Worm (Caenorhabditis elegans) whole organism, L3 larva: ENCODE results near the gene F20C5.7.

Experiments used
- R02D3.7 ChIP-seq: fragments of 150-350 bp; optimal IDR thresholded peaks from 2 replicates; lab custom pipeline; 2014; ENCODE audit warnings: missing biosample characterization, missing genetic modification characterization
- ZK546.5 ChIP-seq: sonication (generic microtip); optimal IDR thresholded peaks from 2 replicates; lab custom pipeline; 2017; ENCODE audit warnings: missing biosample characterization, missing genetic modification characterization
- aly-2 ChIP-seq: fragments of 150-350 bp; optimal IDR thresholded peaks from 2 replicates; lab custom pipeline; 2014; ENCODE audit warnings: missing biosample characterization, missing genetic modification characterization
- ama-1 ChIP-seq: fragments of 150-350 bp; optimal IDR thresholded peaks from 2 replicates; lab custom pipeline; 2018
- ceh-16 ChIP-seq: sonication (generic microtip); optimal IDR thresholded peaks from 2 replicates; lab custom pipeline; 2017; ENCODE audit warnings: missing biosample characterization, missing genetic modification characterization
- ceh-28 ChIP-seq: fragments of 150-350 bp; optimal IDR thresholded peaks from 2 replicates; lab custom pipeline; 2014; ENCODE audit warnings: missing biosample characterization, missing genetic modification reagents, missing genetic modification characterization
- ceh-82 ChIP-seq: fragments of 150-350 bp; optimal IDR thresholded peaks from 2 replicates; lab custom pipeline; 2014; ENCODE audit warnings: missing biosample characterization, missing genetic modification characterization
- ceh-9 ChIP-seq: sonication (generic microtip); optimal IDR thresholded peaks from 2 replicates; lab custom pipeline; 2018; ENCODE audit warnings: missing biosample characterization, missing genetic modification characterization
- daf-12 ChIP-seq: fragments of 150-350 bp; optimal IDR thresholded peaks from 2 replicates; lab custom pipeline; 2014; ENCODE audit warnings: missing biosample characterization, missing genetic modification reagents, missing genetic modification characterization
- egl-27 ChIP-seq: sonication (generic microtip); optimal IDR thresholded peaks from 4 replicates; lab custom pipeline; 2017; ENCODE audit warnings: missing biosample characterization, missing genetic modification reagents, missing genetic modification characterization
- egl-5 ChIP-seq: fragments of 150-350 bp; optimal IDR thresholded peaks from 2 replicates; lab custom pipeline; 2017; ENCODE audit warnings: missing biosample characterization, missing genetic modification reagents, missing genetic modification characterization, inconsistent platforms
- elt-1 ChIP-seq: fragments of 150-350 bp; optimal IDR thresholded peaks from 2 replicates; lab custom pipeline; 2014; ENCODE audit warnings: missing biosample characterization, missing genetic modification characterization
- elt-2 ChIP-seq: sonication (generic microtip); optimal IDR thresholded peaks from 2 replicates; lab custom pipeline; 2016; ENCODE audit warnings: missing genetic modification reagents, mild to moderate bottlenecking, missing genetic modification characterization, missing compliant biosample characterization
- elt-3 ChIP-seq, 3 experiments: fragments of 150-350 bp in 1 of 3; sonication (generic microtip) in 2 of 3; optimal IDR thresholded peaks; 2 replicates in 2 of 3; 4 replicates in 1 of 3; lab custom pipeline; 2014 to 2017; ENCODE audit warnings: missing biosample characterization in 3 of 3, missing genetic modification characterization in 3 of 3
- eor-1 ChIP-seq, 2 experiments: fragments of 150-350 bp; optimal IDR thresholded peaks; 2 replicates each; lab custom pipeline; 2014 to 2018; ENCODE audit warnings: missing biosample characterization in 2 of 2, missing genetic modification characterization in 2 of 2
- fkh-10 ChIP-seq: sonication (generic microtip); optimal IDR thresholded peaks from 2 replicates; lab custom pipeline; 2017; ENCODE audit warnings: missing biosample characterization, missing genetic modification reagents, missing genetic modification characterization
- fkh-2 ChIP-seq: fragments of 150-350 bp; optimal IDR thresholded peaks from 2 replicates; lab custom pipeline; 2014; ENCODE audit warnings: missing biosample characterization, missing genetic modification reagents, missing genetic modification characterization
- fos-1 ChIP-seq: fragments of 150-350 bp; optimal IDR thresholded peaks from 2 replicates; lab custom pipeline; 2014; ENCODE audit warnings: missing biosample characterization, missing genetic modification characterization
- hmg-11 ChIP-seq: sonication (generic microtip); optimal IDR thresholded peaks from 2 replicates; lab custom pipeline; 2016; ENCODE audit warnings: missing genetic modification characterization, missing compliant biosample characterization
- jun-1 ChIP-seq: fragments of 150-350 bp; optimal IDR thresholded peaks from 2 replicates; lab custom pipeline; 2014; ENCODE audit warnings: missing biosample characterization, missing genetic modification reagents, missing genetic modification characterization
- lin-15B ChIP-seq: fragments of 150-350 bp; optimal IDR thresholded peaks from 2 replicates; lab custom pipeline; 2014; ENCODE audit warnings: missing biosample characterization, missing genetic modification characterization
- lin-39 ChIP-seq: fragments of 150-350 bp; optimal IDR thresholded peaks from 2 replicates; lab custom pipeline; 2018; ENCODE audit warnings: missing biosample characterization, missing genetic modification reagents, missing genetic modification characterization
- lsy-12 ChIP-seq: sonication (generic microtip); optimal IDR thresholded peaks from 2 replicates; lab custom pipeline; 2016; ENCODE audit warnings: mild to moderate bottlenecking, missing genetic modification characterization, missing compliant biosample characterization
- mdl-1 ChIP-seq: fragments of 150-350 bp; optimal IDR thresholded peaks from 2 replicates; lab custom pipeline; 2014; ENCODE audit warnings: missing biosample characterization, missing genetic modification characterization
- mml-1 ChIP-seq: fragments of 150-350 bp; sonication (generic microtip); optimal IDR thresholded peaks from 3 replicates; lab custom pipeline; 2014; ENCODE audit warnings: missing biosample characterization, missing genetic modification characterization
- nfya-1 ChIP-seq: sonication (generic microtip); optimal IDR thresholded peaks from 2 replicates; lab custom pipeline; 2017; ENCODE audit warnings: missing genetic modification characterization, mild to moderate bottlenecking, missing compliant biosample characterization, antibody characterized with exemption, moderate library complexity; ENCODE audit not compliant: insufficient read depth
- nhr-11 ChIP-seq: fragments of 150-350 bp; optimal IDR thresholded peaks from 2 replicates; lab custom pipeline; 2014; ENCODE audit warnings: missing biosample characterization, missing genetic modification characterization
- nhr-12 ChIP-seq: fragments of 150-350 bp; optimal IDR thresholded peaks from 2 replicates; lab custom pipeline; 2014; ENCODE audit warnings: missing biosample characterization, missing genetic modification characterization
- nhr-23 ChIP-seq: fragments of 150-350 bp; optimal IDR thresholded peaks from 2 replicates; lab custom pipeline; 2014; ENCODE audit warnings: missing biosample characterization, missing genetic modification reagents, missing genetic modification characterization
- nhr-237 ChIP-seq: fragments of 150-350 bp; optimal IDR thresholded peaks from 2 replicates; lab custom pipeline; 2014; ENCODE audit warnings: missing biosample characterization, missing genetic modification characterization
- nhr-25 ChIP-seq: sonication (generic microtip); optimal IDR thresholded peaks from 2 replicates; lab custom pipeline; 2017; ENCODE audit warnings: missing biosample characterization, missing genetic modification characterization
- nhr-28 ChIP-seq: fragments of 150-350 bp; optimal IDR thresholded peaks from 2 replicates; lab custom pipeline; 2014; ENCODE audit warnings: missing biosample characterization, missing genetic modification characterization
- nhr-43 ChIP-seq: sonication (generic microtip); optimal IDR thresholded peaks from 2 replicates; lab custom pipeline; 2016; ENCODE audit warnings: mild to moderate bottlenecking, missing genetic modification characterization, missing compliant biosample characterization; ENCODE audit not compliant: poor library complexity, severe bottlenecking
- nhr-67 ChIP-seq: fragments of 150-350 bp; optimal IDR thresholded peaks from 2 replicates; lab custom pipeline; 2014; ENCODE audit warnings: missing biosample characterization, missing genetic modification characterization
- nhr-76 ChIP-seq: fragments of 150-350 bp; sonication (generic microtip); optimal IDR thresholded peaks from 5 replicates; lab custom pipeline; 2014; ENCODE audit warnings: missing biosample characterization, missing genetic modification characterization
- nhr-77 ChIP-seq: fragments of 150-350 bp; optimal IDR thresholded peaks from 2 replicates; lab custom pipeline; 2014; ENCODE audit warnings: missing biosample characterization, missing genetic modification characterization
- pha-4 ChIP-seq: fragments of 150-350 bp; optimal IDR thresholded peaks from 2 replicates; lab custom pipeline; 2014; ENCODE audit warnings: missing biosample characterization, missing genetic modification reagents, missing genetic modification characterization
- pqm-1 ChIP-seq: fragments of 150-350 bp; optimal IDR thresholded peaks from 2 replicates; lab custom pipeline; 2017; ENCODE audit warnings: missing biosample characterization, missing genetic modification characterization, inconsistent platforms
- sea-2 ChIP-seq: fragments of 150-350 bp; sonication (generic microtip); optimal IDR thresholded peaks from 4 replicates; lab custom pipeline; 2014; ENCODE audit warnings: missing biosample characterization, missing genetic modification reagents, missing genetic modification characterization
- skn-1 ChIP-seq: fragments of 150-350 bp; optimal IDR thresholded peaks from 2 replicates; lab custom pipeline; 2014; ENCODE audit warnings: missing biosample characterization, missing genetic modification characterization
- snpc-4 ChIP-seq: fragments of 150-350 bp; optimal IDR thresholded peaks from 2 replicates; lab custom pipeline; 2014; ENCODE audit warnings: missing biosample characterization, missing genetic modification characterization
- tbx-2 ChIP-seq: sonication (generic microtip); optimal IDR thresholded peaks from 2 replicates; lab custom pipeline; 2016; ENCODE audit warnings: mild to moderate bottlenecking, missing genetic modification characterization, missing compliant biosample characterization
- unc-39 ChIP-seq: sonication (generic microtip); optimal IDR thresholded peaks from 4 replicates; lab custom pipeline; 2017; ENCODE audit warnings: missing biosample characterization, missing genetic modification characterization
- unc-62 ChIP-seq: fragments of 150-350 bp; sonication (generic microtip); optimal IDR thresholded peaks from 4 replicates; lab custom pipeline; 2014; ENCODE audit warnings: missing biosample characterization, missing genetic modification reagents, missing genetic modification characterization
- zag-1 ChIP-seq: fragments of 150-350 bp; optimal IDR thresholded peaks from 2 replicates; lab custom pipeline; 2014; ENCODE audit warnings: missing biosample characterization, missing genetic modification characterization
- ztf-11 ChIP-seq: fragments of 150-350 bp; optimal IDR thresholded peaks from 2 replicates; lab custom pipeline; 2014; ENCODE audit warnings: missing biosample characterization, missing genetic modification characterization
- ztf-4 ChIP-seq: fragments of 150-350 bp; optimal IDR thresholded peaks from 2 replicates; lab custom pipeline; 2014; ENCODE audit warnings: missing biosample characterization, missing genetic modification characterization

F20C5.7 gene

ce11 chrIV:8793223-8793622 is 47.7 kb upstream of the F20C5.7 start:
- peak; percentile 63 for TF ChIP-seq nhr-43 (tag; lab: Kevin White, UChicago)
- TF ChIP-seq skn-1 = no peak
- TF ChIP-seq snpc-4 (tag; lab: Kevin White, UChicago) = no peak
- peak; percentile 24 for TF ChIP-seq jun-1 (tag; lab: Kevin White, UChicago)
- no peak for TF ChIP-seq sea-2 (GFP tag; lab: Kevin White, UChicago)
- no peak for TF ChIP-seq ceh-16 (tag; lab: Kevin White, UChicago)
- no peak for TF ChIP-seq pha-4
- peak; percentile 37 to 99 (median 61) for TF ChIP-seq elt-3 (tag; optimal IDR thresholded peaks at IDR 0.05; lab: Kevin White, UChicago)
- no peak for TF ChIP-seq nhr-76 (tag; lab: Kevin White, UChicago)
- peak; percentile 69 for TF ChIP-seq ama-1 (lab: Kevin White, UChicago)
- no peak for TF ChIP-seq egl-5 (tag; lab: Kevin White, UChicago)
- no peak for TF ChIP-seq ZK546.5 (tag; lab: Kevin White, UChicago)
- no peak for TF ChIP-seq ceh-9 (tag; lab: Kevin White, UChicago)
- peak; percentile 5 for TF ChIP-seq nfya-1 (tag; lab: Kevin White, UChicago)
- TF ChIP-seq nhr-25 = peak; percentile 77
- peak; percentile 93 for TF ChIP-seq nhr-23 (tag; lab: Kevin White, UChicago)
- peak; percentile 8 for TF ChIP-seq hmg-11
- TF ChIP-seq pqm-1 = peak; percentile 24
- TF ChIP-seq elt-2 (tag; lab: Kevin White, UChicago) = peak; percentile 70
- TF ChIP-seq ceh-82 = no peak
- peak; percentile 40 for TF ChIP-seq egl-27
- TF ChIP-seq mdl-1 (tag; lab: Kevin White, UChicago) = no peak
- TF ChIP-seq unc-39 (tag; lab: Kevin White, UChicago) = no peak
- no peak for TF ChIP-seq ztf-11 (tag; lab: Kevin White, UChicago)
- peak; percentile 37 for TF ChIP-seq elt-1 (tag; lab: Kevin White, UChicago)
- peak; percentile 8 for TF ChIP-seq unc-62 (GFP tag; lab: Kevin White, UChicago)
- no peak for TF ChIP-seq nhr-77 (tag; lab: Kevin White, UChicago)
- peak; percentile 52 for TF ChIP-seq daf-12 (tag; lab: Kevin White, UChicago)
- TF ChIP-seq ceh-28 (tag; lab: Kevin White, UChicago) = peak; percentile 3
- TF ChIP-seq lin-15B = no peak
- TF ChIP-seq aly-2 (tag; lab: Kevin White, UChicago) = no peak
- TF ChIP-seq eor-1 (tag; optimal IDR thresholded peaks at IDR 0.05; lab: Kevin White, UChicago) = no peak
- no peak for TF ChIP-seq nhr-28
- TF ChIP-seq zag-1 (tag; lab: Kevin White, UChicago) = no peak
- TF ChIP-seq nhr-67 = no peak
- TF ChIP-seq ztf-4 (tag; lab: Kevin White, UChicago) = no peak
- TF ChIP-seq mml-1 (tag; lab: Kevin White, UChicago) = no peak
- TF ChIP-seq lsy-12 (tag; lab: Kevin White, UChicago) = peak; percentile 11
- TF ChIP-seq nhr-237 = no peak
- TF ChIP-seq fkh-10 (GFP tag; lab: Kevin White, UChicago) = no peak
- no peak for TF ChIP-seq nhr-11 (tag; lab: Kevin White, UChicago)
- TF ChIP-seq nhr-12 (tag; lab: Kevin White, UChicago) = no peak
- no peak for TF ChIP-seq lin-39
- TF ChIP-seq tbx-2 (tag; lab: Kevin White, UChicago) = no peak
- no peak for TF ChIP-seq fkh-2
- TF ChIP-seq R02D3.7 = no peak
- TF ChIP-seq fos-1 (tag; lab: Kevin White, UChicago) = no peak

- TF ChIP-seq ztf-11 (tag; lab: Kevin White, UChicago) (no peak), aly-2 (tag; lab: Kevin White, UChicago) (no peak), pha-4 (no peak), fkh-10 (GFP tag; lab: Kevin White, UChicago) (no peak)
- TF ChIP-seq, all 47 proteins: peak for 0
These were observed 47.3 kb upstream of the F20C5.7 start, which contains the start of gene C33D9.3 for ce11 chrIV:8792808-8793207. TSS of gene C33D9.3 (minus strand) at chrIV:8792908.
